Worm (Caenorhabditis elegans): ENCODE measurements around the gene F56F11.2.

- TF ChIP-seq nhr-237 (tag; optimal IDR thresholded peaks at IDR 0.05): no peak
- no peak for TF ChIP-seq snpc-4 (tag; optimal IDR thresholded peaks at IDR 0.05)
- no peak for TF ChIP-seq aly-2 (tag; optimal IDR thresholded peaks at IDR 0.05)
These were observed 9.4 kb downstream of the F56F11.2 start, which contains the start of gene F56F11.1 for ce11 chrIII:2891443-2891842.

Data from whole organism, L4 larva.